Worm (Caenorhabditis elegans): Measurements from ENCODE around the gene clec-32.

- TF ChIP-seq saeg-2 (GFP tag; IDR thresholded peaks at IDR 0.05) (no peak), ces-1 (GFP tag; optimal IDR thresholded peaks at IDR 0.05) (no peak), unc-62 (GFP tag; optimal IDR thresholded peaks at IDR 0.05 in 1 of 2) (no peak), unc-62 (tag; optimal IDR thresholded peaks at IDR 0.05) (no peak), mdl-1 (tag; optimal IDR thresholded peaks at IDR 0.05) (no peak), nhr-237 (tag; optimal IDR thresholded peaks at IDR 0.05) (no peak), nhr-6 (tag; optimal IDR thresholded peaks at IDR 0.05) (no peak), arid-1 (GFP tag; conservative IDR thresholded peaks at IDR 0.05) (no peak), gei-8 (GFP tag; optimal IDR thresholded peaks at IDR 0.05) (no peak), pha-4 (GFP tag; IDR thresholded peaks at IDR 0.05) (no peak), pha-4 (tag; optimal IDR thresholded peaks at IDR 0.05) (no peak), lsy-2 (tag; optimal IDR thresholded peaks at IDR 0.05) (no peak), zfp-3 (GFP tag; conservative IDR thresholded peaks at IDR 0.05) (no peak)
Measured at ce11 chrV:16904612-16905011, 43.0 kb upstream of the clec-32 start, which contains the start of gene nhr-262.
